Fruit fly (Drosophila melanogaster): ENCODE results near the gene Mst87F.

DNA sequence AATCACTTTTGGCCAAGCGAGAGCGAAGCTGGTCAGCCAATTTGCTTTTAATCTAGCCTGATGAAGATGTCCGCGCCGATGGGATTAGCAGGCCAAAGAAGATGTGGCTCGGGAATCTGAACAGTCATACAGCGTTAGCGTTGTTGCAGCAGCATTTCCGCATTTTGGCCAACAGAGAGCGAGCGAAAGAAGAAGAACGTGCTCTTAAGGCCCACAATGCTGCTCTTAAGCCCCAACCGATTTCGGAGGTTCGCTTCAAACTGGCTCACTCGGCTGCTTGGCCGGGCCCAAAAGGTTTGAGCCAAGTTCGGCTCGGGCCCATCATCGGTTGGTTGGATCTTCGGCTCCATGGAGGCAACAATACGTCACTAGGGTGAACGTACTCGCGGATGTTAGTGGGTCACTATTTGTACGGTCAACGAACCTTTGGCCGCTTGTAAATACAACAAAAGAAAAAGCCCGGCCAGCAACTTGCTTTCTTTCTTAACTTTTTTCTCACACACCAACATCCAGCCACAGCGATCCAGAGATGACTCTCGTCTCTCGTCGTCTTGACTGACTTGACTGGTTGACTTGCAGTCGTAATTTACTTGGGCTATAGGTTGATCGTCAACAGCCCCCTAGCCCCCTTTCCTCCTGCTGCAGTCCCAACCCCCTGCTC, 38.1 kb downstream of the Mst87F start:
- TF ChIP-seq run (tag; optimal IDR thresholded peaks at IDR 0.05): no peak
- no peak for TF ChIP-seq jumu (GFP tag; optimal IDR thresholded peaks at IDR 0.05)
- TF ChIP-seq row (GFP tag; IDR thresholded peaks at IDR 0.05): no peak
- no peak for TF ChIP-seq CG6654 (GFP tag; optimal IDR thresholded peaks at IDR 0.05)
- TF ChIP-seq CG4820 (GFP tag; optimal IDR thresholded peaks at IDR 0.05): no peak
